Fruit fly (Drosophila melanogaster): ENCODE results near the gene Ucp4C.

The Ucp4C gene

DNA sequence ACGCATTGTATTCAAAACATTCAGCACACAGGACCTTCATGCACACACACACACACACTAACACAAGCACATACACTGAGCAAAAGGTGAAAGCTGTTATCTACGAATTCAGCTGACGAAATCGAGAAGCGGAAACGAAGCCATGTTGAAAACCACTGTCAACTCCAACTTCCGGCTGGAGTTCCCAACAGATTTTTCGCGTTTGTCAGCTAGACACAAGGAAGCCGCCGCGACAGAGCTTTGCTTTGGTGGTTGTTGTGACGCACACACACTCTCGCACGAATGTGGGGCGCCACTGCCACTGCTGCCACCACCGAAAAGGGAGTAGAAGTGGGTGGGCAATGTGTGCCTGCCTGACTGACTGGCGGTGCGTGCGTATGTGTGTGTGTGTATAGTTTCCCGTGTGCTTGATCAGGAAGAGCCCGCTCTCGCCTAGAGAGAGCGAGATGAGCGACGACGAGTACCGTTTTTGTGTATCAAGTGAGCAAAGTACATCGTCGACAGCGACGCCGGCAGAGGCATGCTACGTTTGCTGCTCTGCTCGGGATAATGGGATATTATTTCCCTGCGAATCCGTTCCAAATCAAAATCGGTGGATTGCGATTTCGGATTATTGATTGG is 29.4 kb downstream of the Ucp4C start (continued):
- TF ChIP-seq ara (GFP tag; IDR thresholded peaks at IDR 0.05) = no peak
- TF ChIP-seq zfh1 (GFP tag; IDR thresholded peaks at IDR 0.05) = peak; percentile 5; the same call in 1 of the 3 replicates
- TF ChIP-seq exex (tag; optimal IDR thresholded peaks at IDR 0.05) = peak; percentile 4
- peak; percentile 32 for TF ChIP-seq CG12659 (GFP tag; optimal IDR thresholded peaks at IDR 0.05)
- TF ChIP-seq eyg (GFP tag; optimal IDR thresholded peaks at IDR 0.05) = peak; percentile 5
- TF ChIP-seq ewg (GFP tag; optimal IDR thresholded peaks at IDR 0.05) = peak; percentile 18
- TF ChIP-seq Vsx1 (GFP tag; optimal IDR thresholded peaks at IDR 0.05) = peak; percentile 18
- no peak for TF ChIP-seq Hmr (GFP tag; optimal IDR thresholded peaks at IDR 0.05)
- peak; percentile 79 for TF ChIP-seq Asciz (GFP tag; optimal IDR thresholded peaks at IDR 0.05)
- no peak for TF ChIP-seq CG1603 (tag; optimal IDR thresholded peaks at IDR 0.05)
- TF ChIP-seq D (optimal IDR thresholded peaks at IDR 0.05) = no peak
- peak; percentile 52 for TF ChIP-seq D (GFP tag; optimal IDR thresholded peaks at IDR 0.05)
- TF ChIP-seq Rfx (GFP tag; IDR thresholded peaks at IDR 0.05) = peak; percentile 28; the same call in 1 of the 2 replicates
- TF ChIP-seq nerfin-1 (tag; optimal IDR thresholded peaks at IDR 0.05) = peak; percentile 72
- TF ChIP-seq gcm (GFP tag; optimal IDR thresholded peaks at IDR 0.05) = peak; percentile 57
- TF ChIP-seq scrt (GFP tag; optimal IDR thresholded peaks at IDR 0.05) = peak; percentile 70
- peak; percentile 41 for TF ChIP-seq CG17912 (GFP tag; optimal IDR thresholded peaks at IDR 0.05)
- peak; percentile 61 for TF ChIP-seq CG3281 (GFP tag; optimal IDR thresholded peaks at IDR 0.05)
- TF ChIP-seq dysf (GFP tag; IDR thresholded peaks at IDR 0.05) = peak; percentile 25; the same call in 1 of the 3 replicates
- no peak for TF ChIP-seq CG12744 (GFP tag; optimal IDR thresholded peaks at IDR 0.05)
- peak in 1 of 2 experiments; percentile 32 for TF ChIP-seq crp (GFP tag; optimal IDR thresholded peaks at IDR 0.05)
- TF ChIP-seq btn (GFP tag; optimal IDR thresholded peaks at IDR 0.05) = peak; percentile 15
- no peak for TF ChIP-seq ttk (GFP tag; IDR thresholded peaks at IDR 0.05)
- peak; percentile 73 for TF ChIP-seq CG7271 (tag; optimal IDR thresholded peaks at IDR 0.05)
- TF ChIP-seq MTF-1 (GFP tag; optimal IDR thresholded peaks at IDR 0.05; ENCODE audit: borderline replicate concordance) = peak; percentile 72
- TF ChIP-seq twi (tag; optimal IDR thresholded peaks at IDR 0.05) = peak; percentile 19
- TF ChIP-seq CG7556 (GFP tag; optimal IDR thresholded peaks at IDR 0.05) = peak; percentile 1
- TF ChIP-seq ranshi (GFP tag; IDR thresholded peaks at IDR 0.05) = peak; percentile 23; the same call in 1 of the 2 replicates
- no peak for TF ChIP-seq CG4854 (GFP tag; optimal IDR thresholded peaks at IDR 0.05)
- no peak for TF ChIP-seq wdn (GFP tag; IDR thresholded peaks at IDR 0.05)
- peak; percentile 80 for TF ChIP-seq CG10431 (GFP tag; optimal IDR thresholded peaks at IDR 0.05)
- peak; percentile 73 for TF ChIP-seq CG1233 (GFP tag; optimal IDR thresholded peaks at IDR 0.05)
- TF ChIP-seq CG31441 (GFP tag; IDR thresholded peaks at IDR 0.05) = peak; percentile 60
- TF ChIP-seq NFAT (GFP tag; IDR thresholded peaks at IDR 0.05) = 0 out of 2 replicates have a peak, but pooled peaks have one; percentile 11
- peak; percentile 53 for TF ChIP-seq NfI (GFP tag; optimal IDR thresholded peaks at IDR 0.05)
- peak; percentile 66 for TF ChIP-seq zf30C (GFP tag; optimal IDR thresholded peaks at IDR 0.05)
- peak; percentile 68 for TF ChIP-seq CG12071 (GFP tag; optimal IDR thresholded peaks at IDR 0.05)
- TF ChIP-seq CG10209 (GFP tag; optimal IDR thresholded peaks at IDR 0.05) = peak; percentile 24
- TF ChIP-seq dm (GFP tag; optimal IDR thresholded peaks at IDR 0.05) = no peak
- TF ChIP-seq CG18476 (GFP tag; optimal IDR thresholded peaks at IDR 0.05) = no peak
- TF ChIP-seq CG17359 (tag; optimal IDR thresholded peaks at IDR 0.05) = peak; percentile 68
- peak; percentile 47 for TF ChIP-seq PHDP (tag; optimal IDR thresholded peaks at IDR 0.05)
- peak; percentile 13 for TF ChIP-seq fd102C (GFP tag; optimal IDR thresholded peaks at IDR 0.05)
- TF ChIP-seq CG7745 (tag; optimal IDR thresholded peaks at IDR 0.05) = no peak
- peak; percentile 19 for TF ChIP-seq nmo (GFP tag; optimal IDR thresholded peaks at IDR 0.05)
- peak; percentile 26; the same call in 1 of the 2 replicates for TF ChIP-seq CG17328 (GFP tag; IDR thresholded peaks at IDR 0.05)
- TF ChIP-seq shn (GFP tag; optimal IDR thresholded peaks at IDR 0.05) = peak; percentile 1
- TF ChIP-seq CG31365 (tag; optimal IDR thresholded peaks at IDR 0.05) = peak; percentile 74
- peak; percentile 21 for TF ChIP-seq CG3163 (GFP tag; optimal IDR thresholded peaks at IDR 0.05)
